Fruit fly (Drosophila melanogaster) whole organism, pupa: Measurements from ENCODE around the gene Oatp30B.

Experiments used
- CG9948 ChIP-seq: fragments of 200-800 bp; sonication (Bioruptor generic); optimal IDR thresholded peaks from 2 replicates; lab custom pipeline; 2018; ENCODE audit warnings: missing biosample characterization, mild to moderate bottlenecking, missing genetic modification characterization, moderate library complexity
- D1 ChIP-seq: fragments of 200-800 bp; sonication (Bioruptor generic); optimal IDR thresholded peaks from 2 replicates; lab custom pipeline; 2018; ENCODE audit warnings: missing biosample characterization, mild to moderate bottlenecking, missing genetic modification characterization, moderate library complexity
- EcR ChIP-seq: fragments of 200-800 bp; sonication (Bioruptor generic); optimal IDR thresholded peaks from 3 replicates; lab custom pipeline; 2019; ENCODE audit warnings: missing biosample characterization, missing genetic modification characterization, mild to moderate bottlenecking, moderate library complexity, missing genetic modification reagents
- fd96Ca ChIP-seq: fragments of 200-800 bp; sonication (Bioruptor generic); IDR thresholded peaks from 3 replicates; pipeline ENCODE4 v1.3.6; 2022; ENCODE audit warnings: missing biosample characterization, missing genetic modification characterization

- TF ChIP-seq EcR (GFP tag; lab: Kevin White, UChicago) (no peak), D1 (tag; lab: Kevin White, UChicago) (no peak), fd96Ca (GFP tag; lab: Robert Waterston, UW) (no peak), CG9948 (no peak)
These were observed 7.2 kb downstream of the Oatp30B start, which contains the start of gene CG31883 for dm6 chr2L:9528215-9528614.
